Worm (Caenorhabditis elegans) whole organism, late embryonic: ENCODE measurements around the gene clec-233.

Experiments used
- F13H6.1 ChIP-seq: sonication (generic microtip); optimal IDR thresholded peaks from 2 replicates; lab custom pipeline; 2016; ENCODE audit warnings: missing genetic modification characterization, missing compliant biosample characterization
- T23F11.4 ChIP-seq: fragments of 200-800 bp; sonication (Bioruptor generic); optimal IDR thresholded peaks from 2 replicates; lab custom pipeline; 2018; ENCODE audit warnings: mild to moderate bottlenecking, missing genetic modification characterization, missing compliant biosample characterization
- ahr-1 ChIP-seq: sonication (generic microtip); optimal IDR thresholded peaks from 2 replicates; lab custom pipeline; 2016; ENCODE audit warnings: missing genetic modification characterization, missing compliant biosample characterization
- ceh-14 ChIP-seq: sonication (generic microtip); optimal IDR thresholded peaks from 2 replicates; lab custom pipeline; 2016; ENCODE audit warnings: missing genotype, missing genetic modification characterization, missing compliant biosample characterization
- ceh-2 ChIP-seq: sonication (generic microtip); optimal IDR thresholded peaks from 2 replicates; lab custom pipeline; 2016; ENCODE audit warnings: missing genotype, missing genetic modification characterization, missing compliant biosample characterization
- ceh-24 ChIP-seq: sonication (generic microtip); optimal IDR thresholded peaks from 2 replicates; lab custom pipeline; 2016; ENCODE audit warnings: mild to moderate bottlenecking, missing genetic modification characterization, missing compliant biosample characterization
- ceh-31 ChIP-seq: sonication (generic microtip); optimal IDR thresholded peaks from 2 replicates; lab custom pipeline; 2016; ENCODE audit warnings: missing genetic modification characterization, missing compliant biosample characterization
- ceh-45 ChIP-seq: fragments of 200-800 bp; sonication (Bioruptor generic); IDR thresholded peaks from 2 replicates; pipeline ENCODE4 v1.3.6; 2022; ENCODE audit warnings: missing genetic modification reagents, missing genetic modification characterization, missing compliant biosample characterization
- ceh-6 ChIP-seq: fragments of 200-800 bp; sonication (Bioruptor generic); optimal IDR thresholded peaks from 2 replicates; lab custom pipeline; 2018; ENCODE audit warnings: mild to moderate bottlenecking, missing genetic modification characterization, missing compliant biosample characterization
- che-1 ChIP-seq: sonication (generic microtip); optimal IDR thresholded peaks from 2 replicates; lab custom pipeline; 2016; ENCODE audit warnings: mild to moderate bottlenecking, missing genetic modification characterization, missing compliant biosample characterization
- elt-2 ChIP-seq: sonication (generic microtip); optimal IDR thresholded peaks from 2 replicates; lab custom pipeline; 2016; ENCODE audit warnings: missing genetic modification reagents, missing genetic modification characterization, missing compliant biosample characterization
- elt-4 ChIP-seq: sonication (generic microtip); optimal IDR thresholded peaks from 2 replicates; lab custom pipeline; 2016; ENCODE audit warnings: missing genetic modification characterization, missing compliant biosample characterization
- ets-4 ChIP-seq: sonication (generic microtip); optimal IDR thresholded peaks from 2 replicates; lab custom pipeline; 2016; ENCODE audit warnings: missing genetic modification characterization, missing compliant biosample characterization
- eyg-1 ChIP-seq: sonication (generic microtip); optimal IDR thresholded peaks from 2 replicates; lab custom pipeline; 2016; ENCODE audit warnings: missing genotype, missing genetic modification characterization, missing compliant biosample characterization
- fax-1 ChIP-seq: sonication (generic microtip); optimal IDR thresholded peaks from 2 replicates; lab custom pipeline; 2016; ENCODE audit warnings: missing genotype, missing genetic modification characterization, missing compliant biosample characterization
- fkh-10 ChIP-seq: fragments of 150-350 bp; optimal IDR thresholded peaks from 2 replicates; lab custom pipeline; 2014; ENCODE audit warnings: missing biosample characterization, missing genetic modification reagents, missing genetic modification characterization
- gmeb-2 ChIP-seq: sonication (generic microtip); optimal IDR thresholded peaks from 2 replicates; lab custom pipeline; 2016; ENCODE audit warnings: missing genetic modification characterization, inconsistent platforms, missing compliant biosample characterization
- lim-6 ChIP-seq: sonication (generic microtip); optimal IDR thresholded peaks from 2 replicates; lab custom pipeline; 2016; ENCODE audit warnings: missing genetic modification characterization, missing compliant biosample characterization
- lin-11 ChIP-seq: fragments of 200-800 bp; sonication (Bioruptor generic); optimal IDR thresholded peaks from 2 replicates; lab custom pipeline; 2018; ENCODE audit warnings: mild to moderate bottlenecking, missing genetic modification characterization, missing compliant biosample characterization
- madf-2 ChIP-seq: sonication (generic microtip); optimal IDR thresholded peaks from 2 replicates; lab custom pipeline; 2017; ENCODE audit warnings: missing genetic modification characterization, missing compliant biosample characterization
- mec-3 ChIP-seq: sonication (generic microtip); optimal IDR thresholded peaks from 2 replicates; lab custom pipeline; 2016; ENCODE audit warnings: borderline replicate concordance, missing genetic modification characterization, missing compliant biosample characterization
- pag-3 ChIP-seq: sonication (generic microtip); optimal IDR thresholded peaks from 2 replicates; lab custom pipeline; 2016; ENCODE audit warnings: missing compliant biosample characterization, missing genetic modification characterization, borderline replicate concordance
- pax-1 ChIP-seq: fragments of 150-350 bp; optimal IDR thresholded peaks from 2 replicates; lab custom pipeline; 2014; ENCODE audit warnings: missing biosample characterization, missing genetic modification characterization
- pha-2 ChIP-seq: sonication (generic microtip); optimal IDR thresholded peaks from 2 replicates; lab custom pipeline; 2017; ENCODE audit warnings: mild to moderate bottlenecking, missing genetic modification characterization, missing compliant biosample characterization
- pha-4 ChIP-seq: fragments of 150-350 bp; optimal IDR thresholded peaks from 2 replicates; lab custom pipeline; 2018; ENCODE audit warnings: missing biosample characterization, missing genetic modification reagents, missing genetic modification characterization
- pqm-1 ChIP-seq: sonication (generic microtip); optimal IDR thresholded peaks from 2 replicates; lab custom pipeline; 2016; ENCODE audit warnings: missing genetic modification characterization, missing compliant biosample characterization
- pros-1 ChIP-seq: fragments of 150-350 bp; optimal IDR thresholded peaks from 2 replicates; lab custom pipeline; 2014; ENCODE audit warnings: missing biosample characterization, missing genetic modification reagents, missing genetic modification characterization
- rnt-1 ChIP-seq: sonication (generic microtip); optimal IDR thresholded peaks from 2 replicates; lab custom pipeline; 2016; ENCODE audit warnings: missing genetic modification characterization, missing compliant biosample characterization
- sox-2 ChIP-seq: fragments of 200-800 bp; sonication (Bioruptor generic); IDR thresholded peaks from 2 replicates; pipeline ENCODE4 v1.3.6; 2022; ENCODE audit warnings: missing genetic modification reagents, missing genetic modification characterization, missing compliant biosample characterization
- tbx-7 ChIP-seq: sonication (generic microtip); optimal IDR thresholded peaks from 2 replicates; lab custom pipeline; 2016; ENCODE audit warnings: missing genotype, missing genetic modification characterization, missing compliant biosample characterization
- ttx-3 ChIP-seq: sonication (generic microtip); optimal IDR thresholded peaks from 2 replicates; lab custom pipeline; 2016; ENCODE audit warnings: missing genetic modification reagents, missing genetic modification characterization, missing compliant biosample characterization
- unc-42 ChIP-seq: sonication (generic microtip); optimal IDR thresholded peaks from 2 replicates; lab custom pipeline; 2016; ENCODE audit warnings: missing genotype, missing genetic modification characterization, missing compliant biosample characterization
- zip-5 ChIP-seq: sonication (generic microtip); optimal IDR thresholded peaks from 2 replicates; lab custom pipeline; 2016; ENCODE audit warnings: missing genetic modification characterization, missing compliant biosample characterization

Gene clec-233

DNA sequence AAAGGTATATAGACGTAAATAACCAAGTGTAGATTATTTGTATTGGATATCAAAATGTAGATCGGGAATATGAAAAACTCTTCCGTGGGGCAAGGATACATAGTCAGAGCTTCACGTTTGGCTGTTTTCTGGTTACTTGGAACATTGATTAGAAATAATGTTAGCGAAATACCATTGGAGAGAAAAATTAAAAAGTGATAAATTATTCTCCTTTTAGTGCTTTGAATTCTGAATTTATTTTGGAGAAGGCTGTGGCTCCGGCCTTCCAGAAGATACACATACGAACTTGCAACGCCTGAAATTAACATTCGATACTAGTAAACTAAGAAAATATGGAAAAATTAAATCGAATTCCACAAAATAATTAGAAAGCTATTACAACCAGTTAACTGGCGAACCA lies 1.9 kb downstream of the clec-233 start, which contains the start of gene srh-98:
TSS of gene srh-98 (minus strand) at position 101 of the 400 bp plus-strand sequence.
- no peak for TF ChIP-seq fkh-10
- TF ChIP-seq pha-2, result no peak
- TF ChIP-seq ets-4 (tag; lab: Kevin White, UChicago), result no peak
- no peak for TF ChIP-seq pha-4 (tag; lab: Kevin White, UChicago)
- TF ChIP-seq che-1 (tag; lab: Kevin White, UChicago), result no peak
- TF ChIP-seq, all 69 proteins: peak for 0

DNA sequence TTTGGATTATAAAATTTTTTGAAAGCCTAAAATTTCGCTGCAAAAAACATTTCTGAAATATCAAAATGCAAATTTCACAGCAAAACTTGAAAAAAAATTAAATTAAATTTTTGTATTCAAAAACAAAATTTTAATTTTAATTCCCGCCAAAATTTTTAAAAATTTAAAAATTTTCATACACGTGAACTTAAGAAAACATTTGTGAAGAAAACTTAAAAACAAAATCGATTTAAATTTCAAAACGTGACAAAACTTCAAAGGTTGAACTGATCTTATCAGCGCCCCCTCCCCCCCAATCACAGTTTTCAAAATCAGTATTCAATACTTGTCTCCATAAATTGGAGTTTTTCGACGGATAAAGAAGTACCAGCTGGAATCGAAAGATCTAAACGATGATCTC lies 3.5 kb downstream of the clec-233 start, which contains the start of gene F21H7.5:
TSS of gene F21H7.5 (plus strand) at position 301 of the 400 bp plus-strand sequence.
- TF ChIP-seq eyg-1 (tag; lab: Kevin White, UChicago) (no peak), ceh-24 (tag; lab: Kevin White, UChicago) (no peak), gmeb-2 (tag; lab: Kevin White, UChicago) (no peak), ceh-2 (tag; lab: Kevin White, UChicago) (no peak), T23F11.4 (GFP tag; lab: Kevin White, UChicago) (no peak), ceh-14 (tag; lab: Kevin White, UChicago) (no peak), lim-6 (tag; lab: Kevin White, UChicago) (no peak), ceh-6 (GFP tag; lab: Kevin White, UChicago) (no peak), fax-1 (tag; lab: Kevin White, UChicago) (no peak), pqm-1 (tag; lab: Kevin White, UChicago) (no peak), mec-3 (tag; lab: Kevin White, UChicago) (no peak), tbx-7 (tag; lab: Kevin White, UChicago) (no peak), pros-1 (tag; lab: Kevin White, UChicago) (no peak), zip-5 (tag; lab: Kevin White, UChicago) (no peak), F13H6.1 (no peak)

- TF ChIP-seq pag-3 (tag; lab: Kevin White, UChicago) (no peak), elt-2 (tag; lab: Kevin White, UChicago) (no peak), pqm-1 (tag; lab: Kevin White, UChicago) (no peak), lin-11 (tag; lab: Kevin White, UChicago) (no peak), ceh-24 (tag; lab: Kevin White, UChicago) (no peak), che-1 (tag; lab: Kevin White, UChicago) (no peak), F13H6.1 (no peak), ceh-14 (tag; lab: Kevin White, UChicago) (no peak), sox-2 (GFP tag; lab: Robert Waterston, UW) (no peak), pax-1 (tag; lab: Kevin White, UChicago) (no peak), madf-2 (tag; lab: Kevin White, UChicago) (no peak), unc-42 (tag; lab: Kevin White, UChicago) (no peak), ceh-45 (GFP tag; lab: Robert Waterston, UW) (no peak)
Observed at ce11 chrV:16244078-16244477, 10.4 kb downstream of the clec-233 start, which contains the start of gene srh-104. srh-104 (minus strand) TSS chrV:16244178.

DNA sequence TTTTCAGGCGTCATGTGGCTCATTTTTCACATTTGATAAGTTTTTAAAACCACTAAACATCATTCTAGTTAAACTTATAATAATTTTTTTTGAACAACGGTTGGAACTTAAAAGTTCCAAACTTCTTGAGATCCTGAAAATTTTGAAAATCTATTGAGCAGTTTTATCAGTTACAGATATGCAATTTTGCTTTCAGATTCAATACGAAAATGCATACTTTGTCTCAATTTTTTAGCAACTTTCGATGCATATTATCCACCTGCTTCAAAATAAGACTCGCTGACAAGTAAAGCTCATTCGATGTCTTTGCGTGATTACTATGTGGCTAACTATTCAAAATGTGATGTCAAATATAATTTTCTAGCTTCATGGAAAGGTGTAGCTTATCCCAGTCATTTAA lies 12.9 kb downstream of the clec-233 start, which contains the start of gene srh-95:
TSS of gene srh-95 (plus strand) at position 301 of the 400 bp plus-strand sequence.
- no peak for TF ChIP-seq elt-4 (tag; lab: Kevin White, UChicago)
- no peak for TF ChIP-seq unc-42 (tag; lab: Kevin White, UChicago)
- no peak for TF ChIP-seq ets-4 (tag; lab: Kevin White, UChicago)
- TF ChIP-seq ahr-1, result no peak
- TF ChIP-seq madf-2 (tag; lab: Kevin White, UChicago), result no peak
- TF ChIP-seq pha-4 (tag; lab: Kevin White, UChicago), result no peak
- no peak for TF ChIP-seq pqm-1 (tag; lab: Kevin White, UChicago)
- TF ChIP-seq ceh-45 (GFP tag; lab: Robert Waterston, UW), result no peak
- no peak for TF ChIP-seq ceh-31 (tag; lab: Kevin White, UChicago)
- no peak for TF ChIP-seq ttx-3 (tag; lab: Kevin White, UChicago)

DNA sequence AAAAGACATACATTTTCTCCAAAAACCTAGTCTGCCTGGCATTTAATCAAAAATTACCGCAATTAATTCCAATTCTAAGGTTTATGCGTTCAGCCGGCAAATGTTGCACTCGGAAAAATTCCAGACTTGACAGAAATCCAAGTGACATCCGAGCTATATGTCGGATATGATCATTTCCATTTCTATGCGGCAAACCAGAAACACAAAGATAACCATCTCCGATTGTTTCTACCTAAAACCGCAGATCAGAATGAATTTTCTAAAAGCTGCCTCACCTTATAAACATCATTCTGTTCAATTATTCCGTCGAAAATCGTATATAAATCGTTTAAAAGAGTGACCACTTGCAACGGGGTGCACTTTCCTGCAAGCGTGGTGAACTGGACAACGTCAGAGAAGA lies 15.4 kb downstream of the clec-233 start:
- TF ChIP-seq lin-11 (tag; lab: Kevin White, UChicago) (no peak), fax-1 (tag; lab: Kevin White, UChicago) (no peak), rnt-1 (tag; lab: Kevin White, UChicago) (peak; percentile 76)
